Worm (Caenorhabditis elegans): ENCODE results near the gene emc-3.

Gene emc-3

DNA sequence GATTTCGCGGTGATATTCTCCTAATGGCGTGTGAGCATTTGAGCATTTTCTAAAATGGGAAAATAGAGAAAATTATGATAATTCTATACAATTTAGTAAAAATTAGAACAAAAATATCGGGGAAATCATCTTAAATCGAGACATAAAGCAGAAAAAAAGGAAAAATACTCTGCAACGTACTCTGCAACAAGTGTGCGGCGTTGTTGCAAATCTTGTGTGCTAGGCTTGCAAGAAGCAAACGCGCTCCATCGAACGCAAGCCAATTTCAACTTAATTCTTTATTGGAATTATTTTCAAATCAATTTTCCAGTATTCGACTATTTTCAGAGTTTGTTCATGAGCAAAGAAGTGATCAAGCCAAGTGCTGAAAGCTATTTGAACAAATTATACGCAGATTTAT, 4.3 kb upstream of the emc-3 start, which contains the start of the genes Y62E10A.20, Y62E10A.23 and mdt-9 (continued):
- TF ChIP-seq repo-1 (tag; optimal IDR thresholded peaks at IDR 0.05) (no peak), unc-62 (GFP tag; optimal IDR thresholded peaks at IDR 0.05) (no peak), pbrm-1 (GFP tag; IDR thresholded peaks at IDR 0.05) (no peak), tbx-9 (tag; optimal IDR thresholded peaks at IDR 0.05; ENCODE audit: borderline replicate concordance) (no peak), attf-5 (GFP tag; optimal IDR thresholded peaks at IDR 0.05) (peak; percentile 74), Y56A3A.18 (GFP tag; IDR thresholded peaks at IDR 0.05) (no peak), Y95B8A.8 (GFP tag; IDR thresholded peaks at IDR 0.05) (no peak), ztf-26 (tag; optimal IDR thresholded peaks at IDR 0.05) (no peak), ceh-79 (tag; optimal IDR thresholded peaks at IDR 0.05) (no peak), ceh-91 (GFP tag; IDR thresholded peaks at IDR 0.05) (no peak)

DNA sequence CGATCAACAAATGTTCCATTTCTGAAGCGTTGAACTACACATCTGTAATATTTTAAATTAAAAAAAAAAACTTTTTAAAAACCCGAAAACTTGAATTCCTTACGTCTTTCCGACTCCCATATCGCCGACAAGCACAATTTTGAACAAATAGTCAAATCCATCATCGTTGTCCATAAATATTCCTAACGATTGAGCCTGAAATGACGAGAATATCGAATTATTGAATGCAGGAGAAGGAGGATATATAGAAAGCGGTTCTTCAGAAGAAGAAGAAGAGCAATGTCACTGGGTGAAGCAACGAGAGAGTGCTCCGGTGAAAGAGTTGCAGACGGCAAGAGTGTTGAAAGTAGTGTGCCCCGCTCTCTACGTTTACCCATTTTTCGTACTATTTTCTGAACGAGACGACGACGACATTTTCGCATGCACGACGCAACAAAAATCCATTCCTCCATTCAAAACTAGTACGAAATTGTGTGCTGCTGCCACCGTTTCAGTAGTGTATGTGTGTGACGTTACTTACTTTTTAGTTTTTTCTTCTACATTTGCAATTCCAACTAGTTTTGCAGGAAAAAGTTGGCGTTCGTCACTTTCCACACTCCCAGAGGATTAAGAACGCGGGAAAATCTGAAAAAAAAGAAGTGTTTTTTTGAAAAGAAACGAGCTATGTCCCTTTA, 2.2 kb upstream of the emc-3 start, which contains the start of gene rab-19:
rab-19 (minus strand) TSS at position 624 of the 674 bp plus-strand sequence.
- TF ChIP-seq F52B5.7 (tag; optimal IDR thresholded peaks at IDR 0.05) (no peak), C17E4.6 (GFP tag; IDR thresholded peaks at IDR 0.05) (no peak), dox-1 (GFP tag; IDR thresholded peaks at IDR 0.05) (no peak), hmg-1.2 (GFP tag; IDR thresholded peaks at IDR 0.05) (peak; percentile 90), gei-17 (GFP tag; optimal IDR thresholded peaks at IDR 0.05) (no peak)

DNA sequence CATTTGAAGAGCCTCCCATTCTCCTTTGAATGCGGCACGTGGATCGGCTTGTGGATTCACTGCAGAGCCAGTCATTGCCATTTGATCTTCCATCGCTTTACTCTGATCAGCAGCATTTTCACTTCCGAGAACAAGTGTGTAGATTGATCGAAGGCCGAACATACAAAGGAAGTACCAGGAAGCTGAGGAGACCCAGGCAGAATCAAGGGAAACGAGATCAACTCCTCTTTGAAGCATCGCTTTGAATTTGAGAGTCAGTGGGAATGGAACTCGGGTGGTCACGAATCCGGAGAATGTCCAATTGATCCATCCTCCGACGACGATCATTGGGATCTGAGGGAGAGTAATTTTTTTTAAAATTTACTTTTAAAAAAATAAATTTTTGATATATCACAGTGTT, 1.2 kb downstream of the emc-3 start:
- TF ChIP-seq cebp-2 (GFP tag; IDR thresholded peaks at IDR 0.05) (peak; percentile 82; the same call in 1 of the 2 replicates), aptf-2 (GFP tag; conservative IDR thresholded peaks at IDR 0.05) (no peak), sptf-2 (GFP tag; optimal IDR thresholded peaks at IDR 0.05) (no peak), unc-62 (GFP tag; optimal IDR thresholded peaks at IDR 0.05) (no peak), B0035.1 (tag; optimal IDR thresholded peaks at IDR 0.05) (no peak), rec-8 (tag; optimal IDR thresholded peaks at IDR 0.05) (no peak), athp-1 (tag; optimal IDR thresholded peaks at IDR 0.05) (no peak), mel-28 (tag; optimal IDR thresholded peaks at IDR 0.05; ENCODE audit: borderline replicate concordance) (no peak)

DNA sequence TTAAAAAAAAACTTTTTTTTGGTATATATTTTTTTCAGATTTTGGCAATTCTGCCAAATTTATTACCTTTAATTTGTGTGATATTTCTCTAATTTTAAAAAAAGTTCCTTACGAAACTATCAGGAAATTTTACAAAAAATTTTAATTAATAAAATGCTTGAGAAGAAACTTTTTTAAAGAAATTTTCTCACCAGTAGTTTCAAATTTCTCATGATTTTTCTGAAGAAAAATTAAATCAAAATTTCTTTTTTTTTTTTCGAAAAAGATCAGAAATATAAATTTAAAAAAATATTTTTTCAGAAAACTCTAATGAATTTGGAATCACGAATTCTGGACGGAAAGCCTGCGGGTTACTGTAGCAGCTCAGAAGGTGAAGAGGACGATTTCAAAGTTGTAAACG, 4.0 kb downstream of the emc-3 start, which contains the start of gene mau-8:
mau-8 (plus strand) TSS at position 301 of the 400 bp plus-strand sequence.
- no peak for TF ChIP-seq F52B5.7 (tag; optimal IDR thresholded peaks at IDR 0.05)
- TF ChIP-seq ceh-100 (GFP tag; IDR thresholded peaks at IDR 0.05), result no peak
- no peak for TF ChIP-seq him-1 (tag; optimal IDR thresholded peaks at IDR 0.05)
- no peak for TF ChIP-seq die-1 (tag; optimal IDR thresholded peaks at IDR 0.05)
- TF ChIP-seq fkh-3 (tag; optimal IDR thresholded peaks at IDR 0.05), result no peak
- no peak for TF ChIP-seq F33H1.4 (GFP tag; IDR thresholded peaks at IDR 0.05)
- TF ChIP-seq nhr-179 (tag; optimal IDR thresholded peaks at IDR 0.05), result no peak
- no peak for TF ChIP-seq madf-6 (GFP tag; IDR thresholded peaks at IDR 0.05)
- TF ChIP-seq madf-3 (GFP tag; IDR thresholded peaks at IDR 0.05), result no peak
- no peak for TF ChIP-seq attf-3 (GFP tag; conservative IDR thresholded peaks at IDR 0.05)
- TF ChIP-seq hmg-20 (GFP tag; IDR thresholded peaks at IDR 0.05), result no peak
- no peak for TF ChIP-seq lsl-1 (GFP tag; optimal IDR thresholded peaks at IDR 0.05)

DNA sequence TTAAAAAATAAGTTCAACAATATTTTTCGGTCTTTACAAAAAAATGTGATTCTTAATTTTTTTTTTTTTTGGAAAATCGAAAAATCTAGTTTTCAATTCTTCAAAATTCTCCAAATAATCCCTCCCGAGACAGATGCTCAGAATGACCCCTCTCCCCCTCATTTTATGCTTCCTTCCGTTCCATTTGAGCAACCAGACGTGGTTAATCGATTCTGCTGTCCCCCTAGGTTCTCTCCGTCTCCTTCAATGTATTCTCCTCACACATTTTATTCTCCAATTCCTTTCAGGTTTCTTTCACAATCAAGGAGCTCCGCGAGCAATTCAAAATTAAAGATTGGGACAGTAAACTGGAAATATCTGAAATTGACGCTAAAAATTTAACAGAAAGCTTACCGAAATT, 6.8 kb downstream of the emc-3 start:
- TF ChIP-seq mcd-1 (GFP tag; IDR thresholded peaks at IDR 0.05) (no peak), fkh-3 (tag; optimal IDR thresholded peaks at IDR 0.05) (no peak), attf-6 (GFP tag; IDR thresholded peaks at IDR 0.05) (no peak), unc-130 (GFP tag; optimal IDR thresholded peaks at IDR 0.05) (no peak), rpc-1 (optimal IDR thresholded peaks at IDR 0.05) (no peak), rpc-1 (tag; optimal IDR thresholded peaks at IDR 0.05) (no peak), tbp1 (GFP tag; optimal IDR thresholded peaks at IDR 0.05) (no peak), nhr-80 (tag; optimal IDR thresholded peaks at IDR 0.05) (no peak), F33H1.4 (GFP tag; IDR thresholded peaks at IDR 0.05) (no peak), madf-10 (tag; optimal IDR thresholded peaks at IDR 0.05) (no peak), F57A8.1 (GFP tag; optimal IDR thresholded peaks at IDR 0.05) (no peak), hrde-1 (tag; optimal IDR thresholded peaks at IDR 0.05; ENCODE audit: borderline replicate concordance) (no peak), mes-4 (tag; optimal IDR thresholded peaks at IDR 0.05) (no peak), athp-1 (tag; optimal IDR thresholded peaks at IDR 0.05) (no peak), aptf-2 (GFP tag; conservative IDR thresholded peaks at IDR 0.05) (no peak)

Measured in whole organism, young adult.